Fruit fly (Drosophila melanogaster) whole organism, embryonic: ENCODE data around the gene JMJD5.

Experiments used
- Antp ChIP-seq: fragments of 200-800 bp; sonication (Bioruptor generic); optimal IDR thresholded peaks from 3 replicates; lab custom pipeline; 2016; ENCODE audit warnings: missing biosample characterization, missing genetic modification characterization
- CG10147 ChIP-seq: fragments of 200-800 bp; sonication (Bioruptor generic); optimal IDR thresholded peaks from 2 replicates; lab custom pipeline; 2019; ENCODE audit warnings: missing biosample characterization, mild to moderate bottlenecking, missing genetic modification characterization, moderate library complexity
- CG10209 ChIP-seq: fragments of 200-800 bp; sonication (Bioruptor generic); optimal IDR thresholded peaks from 3 replicates; lab custom pipeline; 2017; ENCODE audit warnings: missing biosample characterization, mild to moderate bottlenecking, missing genetic modification characterization, missing genetic modification reagents
- CG10959 ChIP-seq: fragments of 200-800 bp; sonication (Bioruptor generic); IDR thresholded peaks from 2 replicates; pipeline ENCODE4 v1.3.6; 2022; ENCODE audit warnings: missing biosample characterization, missing genetic modification characterization
- CG10979 ChIP-seq: fragments of 200-800 bp; sonication (Bioruptor generic); optimal IDR thresholded peaks from 2 replicates; lab custom pipeline; 2018; ENCODE audit warnings: missing biosample characterization, mild to moderate bottlenecking, missing genetic modification characterization, moderate library complexity
- CG12104 ChIP-seq: fragments of 200-800 bp; sonication (Bioruptor generic); optimal IDR thresholded peaks from 3 replicates; lab custom pipeline; 2016; ENCODE audit warnings: missing biosample characterization, missing genetic modification characterization
- CG13894 ChIP-seq: fragments of 200-800 bp; sonication (Bioruptor generic); optimal IDR thresholded peaks from 3 replicates; lab custom pipeline; 2018; ENCODE audit warnings: missing biosample characterization, mild to moderate bottlenecking, missing genetic modification characterization, moderate library complexity
- CG14050 ChIP-seq: fragments of 200-800 bp; sonication (Bioruptor generic); IDR thresholded peaks from 3 replicates; pipeline ENCODE4 v1.3.6; 2022; ENCODE audit warnings: missing biosample characterization, missing genetic modification characterization
- CG1602 ChIP-seq: fragments of 200-800 bp; sonication (Bioruptor generic); optimal IDR thresholded peaks from 3 replicates; lab custom pipeline; 2016; ENCODE audit warnings: missing biosample characterization, missing genetic modification characterization
- CG17568 ChIP-seq: fragments of 200-800 bp; sonication (Bioruptor generic); optimal IDR thresholded peaks from 2 replicates; lab custom pipeline; 2018; ENCODE audit warnings: missing biosample characterization, mild to moderate bottlenecking, missing genetic modification characterization, moderate library complexity
- CG18262 ChIP-seq: fragments of 200-800 bp; optimal IDR thresholded peaks from 3 replicates; lab custom pipeline; 2019; ENCODE audit warnings: missing biosample characterization, mild to moderate bottlenecking, missing genetic modification characterization, moderate library complexity
- CG31365 ChIP-seq: fragments of 200-800 bp; sonication (Bioruptor generic); optimal IDR thresholded peaks from 2 replicates; lab custom pipeline; 2018; ENCODE audit warnings: missing biosample characterization, mild to moderate bottlenecking, missing genetic modification characterization
- CG34422 ChIP-seq: fragments of 200-800 bp; sonication (Bioruptor generic); IDR thresholded peaks from 3 replicates; pipeline ENCODE4 v1.3.6; 2022; ENCODE audit warnings: missing biosample characterization, missing genetic modification characterization
- CG7357 ChIP-seq: fragments of 200-800 bp; sonication (Bioruptor generic); IDR thresholded peaks from 3 replicates; pipeline ENCODE4 v1.3.6; 2022; ENCODE audit warnings: missing biosample characterization, missing genetic modification characterization
- CG7839 ChIP-seq: fragments of 200-800 bp; sonication (Bioruptor generic); optimal IDR thresholded peaks from 3 replicates; lab custom pipeline; 2018; ENCODE audit warnings: missing biosample characterization, mild to moderate bottlenecking, missing genetic modification characterization, moderate library complexity
- CG8924 ChIP-seq: fragments of 200-800 bp; optimal IDR thresholded peaks from 3 replicates; lab custom pipeline; 2019; ENCODE audit warnings: missing biosample characterization, mild to moderate bottlenecking, missing genetic modification characterization, moderate library complexity
- Deaf1 ChIP-seq: fragments of 200-800 bp; optimal IDR thresholded peaks from 3 replicates; lab custom pipeline; 2019; ENCODE audit warnings: missing biosample characterization, mild to moderate bottlenecking, missing genetic modification characterization, moderate library complexity
- Dref ChIP-seq: fragments of 200-800 bp; sonication (Bioruptor generic); IDR thresholded peaks from 2 replicates; pipeline ENCODE4 v1.3.6; 2022; ENCODE audit warnings: missing biosample characterization, missing genetic modification characterization
- Gug ChIP-seq: fragments of 200-800 bp; sonication (Bioruptor generic); IDR thresholded peaks from 4 replicates; pipeline ENCODE4 v1.3.6; 2022; ENCODE audit warnings: missing biosample characterization, missing genetic modification characterization
- HmgZ ChIP-seq: fragments of 200-800 bp; sonication (Bioruptor generic); optimal IDR thresholded peaks from 2 replicates; lab custom pipeline; 2018; ENCODE audit warnings: missing biosample characterization, mild to moderate bottlenecking, missing genetic modification characterization
- Hr3 ChIP-seq: fragments of 200-800 bp; sonication (Bioruptor generic); optimal IDR thresholded peaks from 3 replicates; lab custom pipeline; 2016; ENCODE audit warnings: missing biosample characterization, missing genetic modification characterization
- Med ChIP-seq: fragments of 200-800 bp; sonication (Bioruptor generic); peaks from one replicate; lab custom pipeline; 2016; ENCODE audit warnings: missing biosample characterization, missing genetic modification characterization, mild to moderate bottlenecking, inconsistent platforms, moderate library complexity
- Sox100B ChIP-seq: fragments of 200-800 bp; sonication (Bioruptor generic); optimal IDR thresholded peaks from 3 replicates; lab custom pipeline; 2018; ENCODE audit warnings: missing biosample characterization, mild to moderate bottlenecking, missing genetic modification characterization
- Sox102F ChIP-seq: fragments of 200-800 bp; sonication (Bioruptor generic); optimal IDR thresholded peaks from 2 replicates; lab custom pipeline; 2018; ENCODE audit warnings: missing biosample characterization, mild to moderate bottlenecking, missing genetic modification characterization, moderate library complexity
- Sry-δ ChIP-seq: fragments of 200-800 bp; sonication (Bioruptor generic); optimal IDR thresholded peaks from 2 replicates; lab custom pipeline; 2016; ENCODE audit warnings: missing biosample characterization, missing genetic modification characterization
- Xrp1 ChIP-seq: fragments of 200-800 bp; sonication (Bioruptor generic); IDR thresholded peaks from 2 replicates; pipeline ENCODE4 v1.3.6; 2022; ENCODE audit warnings: missing biosample characterization, missing genetic modification characterization
- ase ChIP-seq: fragments of 200-800 bp; sonication (Bioruptor generic); IDR thresholded peaks from 3 replicates; pipeline ENCODE4 v1.3.6; 2022; ENCODE audit warnings: missing biosample characterization, missing genetic modification characterization
- cg ChIP-seq: fragments of 200-800 bp; sonication (Bioruptor generic); optimal IDR thresholded peaks from 3 replicates; lab custom pipeline; 2019; ENCODE audit warnings: missing biosample characterization, mild to moderate bottlenecking, missing genetic modification characterization, moderate library complexity
- dm ChIP-seq: fragments of 200-800 bp; sonication (Bioruptor generic); optimal IDR thresholded peaks from 3 replicates; lab custom pipeline; 2016; ENCODE audit warnings: missing biosample characterization, missing genetic modification characterization
- dmrt11E ChIP-seq: fragments of 200-800 bp; sonication (Bioruptor generic); optimal IDR thresholded peaks from 3 replicates; lab custom pipeline; 2018; ENCODE audit warnings: missing biosample characterization, mild to moderate bottlenecking, missing genetic modification characterization, moderate library complexity
- dpn ChIP-seq, 2 experiments: fragments of 200-800 bp; sonication (Bioruptor generic); optimal IDR thresholded peaks; 3 replicates each; lab custom pipeline; 2016; ENCODE audit warnings: missing biosample characterization in 2 of 2, missing genetic modification characterization in 2 of 2
- en ChIP-seq: fragments of 200-800 bp; sonication (Bioruptor generic); optimal IDR thresholded peaks from 2 replicates; lab custom pipeline; 2016; ENCODE audit warnings: missing biosample characterization, missing genetic modification characterization
- gem ChIP-seq: fragments of 200-800 bp; sonication (Bioruptor generic); optimal IDR thresholded peaks from 2 replicates; lab custom pipeline; 2019; ENCODE audit warnings: missing biosample characterization, mild to moderate bottlenecking, missing genetic modification characterization, moderate library complexity
- gfzf ChIP-seq: fragments of 200-800 bp; sonication (Bioruptor generic); optimal IDR thresholded peaks from 2 replicates; lab custom pipeline; 2016; ENCODE audit warnings: missing biosample characterization, mild to moderate bottlenecking, missing genetic modification characterization, moderate library complexity
- kah ChIP-seq: fragments of 200-800 bp; sonication (Bioruptor generic); optimal IDR thresholded peaks from 2 replicates; lab custom pipeline; 2018; ENCODE audit warnings: missing biosample characterization, mild to moderate bottlenecking, missing genetic modification characterization
- lov ChIP-seq, 2 experiments: fragments of 200-800 bp in 1 of 2; fragments of >200 bp in 1 of 2; sonication (Bioruptor generic) in 1 of 2; IDR thresholded peaks in 1 of 2; optimal IDR thresholded peaks in 1 of 2; 2 replicates in 1 of 2; 3 replicates in 1 of 2; pipeline versions ENCODE4 v1.3.6 to Lab custom; 2017 to 2022; ENCODE audit warnings: missing biosample characterization in 1 of 2, missing genetic modification characterization in 1 of 2
- nerfin-1 ChIP-seq: fragments of 200-800 bp; sonication (Bioruptor generic); optimal IDR thresholded peaks from 3 replicates; lab custom pipeline; 2019; ENCODE audit warnings: missing biosample characterization, mild to moderate bottlenecking, missing genetic modification characterization, moderate library complexity
- p53 ChIP-seq: fragments of 200-800 bp; sonication (Bioruptor generic); optimal IDR thresholded peaks from 2 replicates; lab custom pipeline; 2016; ENCODE audit warnings: missing biosample characterization, missing genetic modification characterization
- phol ChIP-seq: fragments of 200-800 bp; sonication (Bioruptor generic); optimal IDR thresholded peaks from 3 replicates; lab custom pipeline; 2018; ENCODE audit warnings: missing biosample characterization, mild to moderate bottlenecking, missing genetic modification characterization, moderate library complexity
- ranshi ChIP-seq: fragments of 200-800 bp; sonication (Bioruptor generic); IDR thresholded peaks from 2 replicates; pipeline ENCODE4 v1.3.6; 2022; ENCODE audit warnings: missing biosample characterization, missing genetic modification characterization
- row ChIP-seq: fragments of 200-800 bp; sonication (Bioruptor generic); IDR thresholded peaks from 3 replicates; pipeline ENCODE4 v1.3.6; 2022; ENCODE audit warnings: missing biosample characterization, missing genetic modification characterization
- seq ChIP-seq: fragments of 200-800 bp; sonication (Bioruptor generic); IDR thresholded peaks from 2 replicates; pipeline ENCODE4 v1.3.6; 2022; ENCODE audit warnings: missing biosample characterization, missing genetic modification characterization
- slbo ChIP-seq: fragments of 200-800 bp; sonication (Bioruptor generic); IDR thresholded peaks from 2 replicates; pipeline ENCODE4 v1.3.6; 2022; ENCODE audit warnings: missing biosample characterization, missing genetic modification characterization
- sr ChIP-seq: fragments of 200-800 bp; sonication (Bioruptor generic); IDR thresholded peaks from 3 replicates; pipeline ENCODE4 v1.3.6; 2022; ENCODE audit warnings: missing biosample characterization, missing genetic modification characterization
- tgo ChIP-seq: fragments of 200-800 bp; sonication (Bioruptor generic); IDR thresholded peaks from 3 replicates; pipeline ENCODE4 v1.3.6; 2022; ENCODE audit warnings: missing biosample characterization, missing genetic modification characterization
- tna ChIP-seq: fragments of 200-800 bp; sonication (Bioruptor generic); IDR thresholded peaks from 2 replicates; pipeline ENCODE4 v1.3.6; 2022; ENCODE audit warnings: missing biosample characterization, missing genetic modification characterization; ENCODE audit not compliant: partially characterized antibody
- trh ChIP-seq: fragments of 200-800 bp; sonication (Bioruptor generic); optimal IDR thresholded peaks from 2 replicates; lab custom pipeline; 2016; ENCODE audit warnings: missing biosample characterization, missing genetic modification characterization
- tup ChIP-seq: fragments of 200-800 bp; sonication (Bioruptor generic); optimal IDR thresholded peaks from 2 replicates; lab custom pipeline; 2016; ENCODE audit warnings: missing biosample characterization, mild to moderate bottlenecking, missing genetic modification characterization, moderate library complexity
- vvl ChIP-seq: fragments of 200-800 bp; sonication (Bioruptor generic); IDR thresholded peaks from 2 replicates; pipeline ENCODE4 v1.3.6; 2022; ENCODE audit warnings: missing biosample characterization, missing genetic modification characterization

Gene JMJD5

dm6 chr3L:818438-819138 is 22.6 kb downstream of the JMJD5 start (continued):
- no peak for TF ChIP-seq ranshi (GFP tag; lab: Robert Waterston, UW)
- TF ChIP-seq sr (GFP tag; lab: Robert Waterston, UW) = no peak
- TF ChIP-seq Xrp1 (GFP tag; lab: Robert Waterston, UW) = 0 out of 2 replicates have a peak, but pooled peaks have one; percentile 17
- TF ChIP-seq CG10959 (GFP tag; lab: Robert Waterston, UW) = no peak
- TF ChIP-seq CG10209 = no peak
- TF ChIP-seq slbo (GFP tag; lab: Robert Waterston, UW) = 0 out of 2 replicates have a peak, but pooled peaks have one; percentile 16
- TF ChIP-seq CG8924 (tag; lab: Kevin White, UChicago) = peak; percentile 3
- TF ChIP-seq CG12104 (GFP tag; lab: Kevin White, UChicago) = no peak
- TF ChIP-seq tgo (GFP tag; lab: Robert Waterston, UW) = peak; percentile 19; the same call in 2 of the 3 replicates
- TF ChIP-seq tup (GFP tag; lab: Kevin White, UChicago) = no peak
- peak; percentile 4 for TF ChIP-seq nerfin-1 (tag; lab: Kevin White, UChicago)
- peak; percentile 1 for TF ChIP-seq CG1602 (GFP tag; lab: Kevin White, UChicago)
- TF ChIP-seq Gug = peak; percentile 35; the same call in 1 of the 4 replicates
- no peak for TF ChIP-seq Deaf1 (tag; lab: Kevin White, UChicago)
- TF ChIP-seq Sox102F = peak; percentile 60
- peak; percentile 54 for TF ChIP-seq gem (tag; lab: Kevin White, UChicago)
- 0 out of 3 replicates have a peak, but pooled peaks have one; percentile 44 for TF ChIP-seq CG34422
- peak; percentile 40 for TF ChIP-seq vvl (GFP tag; lab: Robert Waterston, UW)
- TF ChIP-seq Med (GFP tag; lab: Kevin White, UChicago) = peak; percentile 21
- TF ChIP-seq Dref (GFP tag; lab: Robert Waterston, UW) = peak; percentile 31; the same call in 1 of the 2 replicates
- TF ChIP-seq kah (GFP tag; lab: Kevin White, UChicago) = no peak
- no peak for TF ChIP-seq Sry-δ
- no peak; the same call in 2 of the 3 replicates for TF ChIP-seq CG7357 (GFP tag; lab: Robert Waterston, UW)
- no peak for TF ChIP-seq trh (GFP tag; lab: Kevin White, UChicago)
- peak; percentile 48; the same call in 2 of the 3 replicates for TF ChIP-seq CG14050
- no peak for TF ChIP-seq HmgZ (tag; lab: Kevin White, UChicago)
- TF ChIP-seq lov (optimal IDR thresholded peaks at IDR 0.05; lab: Kevin White, UChicago) = no peak
- 0 out of 3 replicates have a peak, but pooled peaks have one; percentile 44 for TF ChIP-seq lov (GFP tag; IDR thresholded peaks at IDR 0.05; lab: Robert Waterston, UW)
- TF ChIP-seq dpn (GFP tag; optimal IDR thresholded peaks at IDR 0.05; lab: Kevin White, UChicago) = peak in 1 of 2 experiments; percentile 1
- TF ChIP-seq Hr3 = no peak
- TF ChIP-seq phol (tag; lab: Kevin White, UChicago) = peak; percentile 43
- TF ChIP-seq CG18262 (tag; lab: Kevin White, UChicago) = peak; percentile 21
- TF ChIP-seq tna (GFP tag; lab: Robert Waterston, UW) = no peak
- TF ChIP-seq CG10147 (GFP tag; lab: Kevin White, UChicago) = no peak
- no peak for TF ChIP-seq CG13894 (tag; lab: Kevin White, UChicago)
- TF ChIP-seq CG17568 (GFP tag; lab: Kevin White, UChicago) = no peak
- TF ChIP-seq CG10979 (tag; lab: Kevin White, UChicago) = peak; percentile 12
- peak; percentile 30; the same call in 2 of the 3 replicates for TF ChIP-seq row
- no peak for TF ChIP-seq dm (GFP tag; lab: Kevin White, UChicago)
- TF ChIP-seq seq = peak; percentile 46; the same call in 1 of the 2 replicates
- no peak for TF ChIP-seq CG31365 (tag; lab: Kevin White, UChicago)
- no peak for TF ChIP-seq cg (GFP tag; lab: Kevin White, UChicago)
- TF ChIP-seq CG7839 = peak; percentile 28
- no peak for TF ChIP-seq en
- TF ChIP-seq gfzf (GFP tag; lab: Kevin White, UChicago) = no peak
- no peak for TF ChIP-seq Antp (GFP tag; lab: Kevin White, UChicago)
- TF ChIP-seq p53 = no peak
- TF ChIP-seq dmrt11E (tag; lab: Kevin White, UChicago) = no peak
- TF ChIP-seq ase (GFP tag; lab: Robert Waterston, UW) = no peak
- TF ChIP-seq Sox100B (GFP tag; lab: Kevin White, UChicago) = peak; percentile 33
